Worm (Caenorhabditis elegans): ENCODE measurements around the gene sumv-1.
A peak's percentile ranks its signal among the peaks of the same experiment; 100 is the strongest.

The sumv-1 gene

DNA sequence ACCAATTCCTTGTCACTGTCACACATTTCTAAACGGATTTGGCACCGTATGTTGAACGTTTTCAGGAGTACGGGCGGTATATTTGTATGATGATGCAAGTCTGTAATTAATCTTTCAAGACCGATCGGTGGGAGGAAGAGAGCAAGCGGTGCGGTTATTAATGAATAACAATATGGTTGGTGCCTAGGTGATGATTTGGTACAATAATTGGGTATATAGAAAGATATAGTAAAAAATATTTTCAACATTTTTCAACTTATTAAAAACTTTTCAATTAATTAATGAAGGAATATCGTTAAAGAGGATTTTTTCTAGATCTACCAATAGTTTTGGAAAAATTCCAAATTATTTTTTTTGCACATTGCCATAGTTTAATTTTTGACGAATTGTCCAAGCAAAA lies 9.4 kb downstream of the sumv-1 start, which contains the start of gene cnd-1:
TSS of gene cnd-1 (minus strand) at position 101 of the 400 bp plus-strand sequence.
- TF ChIP-seq C17E4.6 (GFP tag; IDR thresholded peaks at IDR 0.05), result no peak
- TF ChIP-seq nhr-120 (GFP tag; IDR thresholded peaks at IDR 0.05), result no peak
- no peak for TF ChIP-seq dpl-1 (GFP tag; optimal IDR thresholded peaks at IDR 0.05)
- TF ChIP-seq ceh-91 (GFP tag; IDR thresholded peaks at IDR 0.05), result no peak
- TF ChIP-seq aptf-3 (GFP tag; IDR thresholded peaks at IDR 0.05), result no peak
- no peak for TF ChIP-seq die-1 (tag; optimal IDR thresholded peaks at IDR 0.05)
- TF ChIP-seq chd-7 (tag; optimal IDR thresholded peaks at IDR 0.05), result no peak
- TF ChIP-seq lin-26 (GFP tag; IDR thresholded peaks at IDR 0.05), result no peak
- TF ChIP-seq mes-4 (tag; optimal IDR thresholded peaks at IDR 0.05), result no peak
- TF ChIP-seq ama-1 (optimal IDR thresholded peaks at IDR 0.05), result no peak
- no peak for TF ChIP-seq ama-1 (GFP tag; optimal IDR thresholded peaks at IDR 0.05)
- TF ChIP-seq attf-6 (GFP tag; IDR thresholded peaks at IDR 0.05), result no peak
- TF ChIP-seq tbp1 (GFP tag; optimal IDR thresholded peaks at IDR 0.05), result no peak
- TF ChIP-seq egl-18 (GFP tag; IDR thresholded peaks at IDR 0.05), result no peak
- TF ChIP-seq akir-1 (GFP tag; optimal IDR thresholded peaks at IDR 0.05), result no peak
- no peak for TF ChIP-seq nfya-1 (tag; optimal IDR thresholded peaks at IDR 0.05; ENCODE audit: borderline replicate concordance, insufficient read depth)
- no peak for TF ChIP-seq zfh-2 (GFP tag; conservative IDR thresholded peaks at IDR 0.05)
- TF ChIP-seq F23B12.7 (tag; optimal IDR thresholded peaks at IDR 0.05; ENCODE audit: insufficient read depth), result no peak
- TF ChIP-seq ekl-4 (GFP tag; IDR thresholded peaks at IDR 0.05), result no peak

DNA sequence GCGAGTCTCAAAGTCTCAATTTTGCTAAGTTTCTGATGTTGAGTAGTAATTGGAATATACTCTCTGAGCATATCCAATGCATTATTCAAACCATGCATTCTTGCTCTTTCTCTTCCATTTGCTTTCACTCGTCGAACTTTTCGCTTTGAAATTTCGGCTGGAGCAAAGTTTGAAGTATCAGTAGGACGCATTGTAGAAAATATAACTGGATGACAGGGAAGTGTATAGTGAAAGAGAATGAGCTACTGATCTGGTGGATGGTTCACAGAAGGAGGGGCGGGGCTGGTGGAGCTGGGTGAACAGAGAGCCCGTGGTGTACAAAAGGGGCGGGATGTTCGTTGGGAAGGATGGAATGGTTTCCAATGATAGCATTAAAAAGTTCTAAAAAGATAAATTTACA lies 12.1 kb downstream of the sumv-1 start:
- TF ChIP-seq hmg-20 (GFP tag; IDR thresholded peaks at IDR 0.05), result no peak
- 0 out of 2 replicates have a peak, but pooled peaks have one; percentile 53 for TF ChIP-seq F37B4.10 (GFP tag; IDR thresholded peaks at IDR 0.05)
- TF ChIP-seq ama-1 (optimal IDR thresholded peaks at IDR 0.05), result no peak
- TF ChIP-seq ama-1 (GFP tag; optimal IDR thresholded peaks at IDR 0.05), result no peak

- TF ChIP-seq lag-1 (GFP tag; IDR thresholded peaks at IDR 0.05) (no peak), mcd-1 (GFP tag; IDR thresholded peaks at IDR 0.05) (no peak), Y95B8A.8 (GFP tag; IDR thresholded peaks at IDR 0.05) (no peak), hmg-20 (GFP tag; IDR thresholded peaks at IDR 0.05) (no peak), lsl-1 (GFP tag; optimal IDR thresholded peaks at IDR 0.05) (no peak), ztf-18 (tag; optimal IDR thresholded peaks at IDR 0.05) (no peak), Y56A3A.18 (GFP tag; IDR thresholded peaks at IDR 0.05) (no peak)
Observed at ce11 chrIII:5236104-5236503, 17.9 kb downstream of the sumv-1 start, which contains the start of gene prx-10. TSS of gene prx-10 (plus strand) at chrIII:5236404.

DNA sequence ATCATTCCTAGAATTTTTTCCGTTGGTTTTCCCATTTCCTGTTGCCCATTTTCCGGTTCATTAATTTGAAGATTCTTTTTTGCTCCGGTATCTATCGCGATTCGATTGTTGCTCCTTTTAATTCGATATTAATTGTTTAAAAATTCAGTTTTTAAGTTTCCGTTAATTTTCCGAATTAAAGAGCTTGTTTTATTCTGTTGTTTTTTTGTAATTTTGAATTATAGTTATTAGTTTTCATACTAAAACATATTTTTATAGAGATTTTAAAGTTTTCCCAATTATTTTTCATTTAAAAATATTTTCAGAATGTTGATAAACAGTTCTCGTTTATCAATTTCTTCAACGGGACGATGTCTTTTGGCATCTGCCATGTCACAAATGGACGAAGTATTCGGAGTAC lies 19.7 kb downstream of the sumv-1 start, which contains the start of gene mrps-26:
TSS of gene mrps-26 (plus strand) at position 301 of the 400 bp plus-strand sequence.
- peak in 1 of 3 experiments; percentile 1 for TF ChIP-seq lin-35 (GFP tag; optimal IDR thresholded peaks at IDR 0.05)
- TF ChIP-seq F49E8.2 (tag; optimal IDR thresholded peaks at IDR 0.05; ENCODE audit: insufficient read depth), result no peak

- TF ChIP-seq die-1 (tag; optimal IDR thresholded peaks at IDR 0.05), result no peak
- TF ChIP-seq F10E7.11 (tag; optimal IDR thresholded peaks at IDR 0.05), result no peak
- TF ChIP-seq ztf-3 (GFP tag; optimal IDR thresholded peaks at IDR 0.05), result no peak
Observed at ce11 chrIII:5233140-5233539, 20.8 kb downstream of the sumv-1 start.

ce11 chrIII:5230415-5230814 lies 23.6 kb downstream of the sumv-1 start, which contains the start of gene prmt-5:
TSS of gene prmt-5 (plus strand) at chrIII:5230555.
- TF ChIP-seq rpc-1 (optimal IDR thresholded peaks at IDR 0.05), result no peak
- TF ChIP-seq rpc-1 (tag; optimal IDR thresholded peaks at IDR 0.05), result no peak
- TF ChIP-seq zfh-2 (GFP tag; conservative IDR thresholded peaks at IDR 0.05), result no peak
- TF ChIP-seq nhr-179 (tag; optimal IDR thresholded peaks at IDR 0.05), result no peak
- TF ChIP-seq F55B11.4 (tag; optimal IDR thresholded peaks at IDR 0.05; ENCODE audit: borderline replicate concordance, insufficient read depth), result no peak
- peak; percentile 47 for TF ChIP-seq D2030.7 (GFP tag; IDR thresholded peaks at IDR 0.05)
- TF ChIP-seq B0019.2 (GFP tag; conservative IDR thresholded peaks at IDR 0.05), result no peak
- no peak for TF ChIP-seq dpl-1 (GFP tag; optimal IDR thresholded peaks at IDR 0.05)
- peak; percentile 10 for TF ChIP-seq die-1 (tag; optimal IDR thresholded peaks at IDR 0.05)
- peak; percentile 9 for TF ChIP-seq ets-4 (GFP tag; optimal IDR thresholded peaks at IDR 0.05)
- peak; percentile 52; the same call in 1 of the 2 replicates for TF ChIP-seq rcor-1 (GFP tag; IDR thresholded peaks at IDR 0.05)
- TF ChIP-seq C17E4.6 (GFP tag; IDR thresholded peaks at IDR 0.05), result no peak
- no peak for TF ChIP-seq ccch-3 (GFP tag; optimal IDR thresholded peaks at IDR 0.05)
- peak; percentile 40 for TF ChIP-seq ztf-18 (tag; optimal IDR thresholded peaks at IDR 0.05)
- TF ChIP-seq F37B4.10 (GFP tag; IDR thresholded peaks at IDR 0.05), result no peak
- TF ChIP-seq K11D2.4 (GFP tag; IDR thresholded peaks at IDR 0.05), result no peak

Measured in whole organism, young adult.